Fruit fly (Drosophila melanogaster) whole organism, embryonic: Measurements from ENCODE around the gene CG33641.
A peak's percentile ranks its signal among the peaks of the same experiment; 100 is the strongest.

Source experiments
- CG15514 ChIP-seq: fragments of 200-800 bp; sonication (Bioruptor generic); optimal IDR thresholded peaks from 3 replicates; lab custom pipeline; 2017; ENCODE audit warnings: missing biosample characterization, missing genetic modification characterization, mild to moderate bottlenecking, moderate library complexity, missing genetic modification reagents
- CG16813 ChIP-seq: fragments of 200-800 bp; sonication (Bioruptor generic); IDR thresholded peaks from 3 replicates; pipeline ENCODE4 v1.3.6; 2022; ENCODE audit warnings: missing biosample characterization, missing genetic modification characterization; ENCODE audit not compliant: partially characterized antibody
- CG17802 ChIP-seq: fragments of 200-800 bp; sonication (Bioruptor generic); optimal IDR thresholded peaks from 2 replicates; lab custom pipeline; 2018; ENCODE audit warnings: missing biosample characterization, mild to moderate bottlenecking, missing genetic modification characterization, moderate library complexity
- CG18262 ChIP-seq: fragments of 200-800 bp; optimal IDR thresholded peaks from 3 replicates; lab custom pipeline; 2019; ENCODE audit warnings: missing biosample characterization, mild to moderate bottlenecking, missing genetic modification characterization, moderate library complexity
- CG18619 ChIP-seq: fragments of 200-800 bp; sonication (Bioruptor generic); optimal IDR thresholded peaks from 3 replicates; lab custom pipeline; 2017; ENCODE audit warnings: missing biosample characterization, mild to moderate bottlenecking, missing genetic modification characterization
- CG30403 ChIP-seq: fragments of 200-800 bp; sonication (Bioruptor generic); optimal IDR thresholded peaks from 3 replicates; lab custom pipeline; 2016; ENCODE audit warnings: missing biosample characterization, missing genetic modification characterization
- CG31441 ChIP-seq: fragments of 200-800 bp; sonication (Bioruptor generic); IDR thresholded peaks from 2 replicates; pipeline ENCODE4 v1.3.6; 2022; ENCODE audit warnings: missing biosample characterization, missing genetic modification characterization
- CG3995 ChIP-seq: fragments of 200-800 bp; sonication (Bioruptor generic); optimal IDR thresholded peaks from 3 replicates; lab custom pipeline; 2016; ENCODE audit warnings: missing biosample characterization, missing genetic modification characterization
- CG43689 ChIP-seq: fragments of 200-800 bp; sonication (Bioruptor generic); IDR thresholded peaks from 2 replicates; pipeline ENCODE4 v1.3.6; 2022; ENCODE audit warnings: missing biosample characterization, missing genetic modification characterization
- CG4404 ChIP-seq: fragments of 200-800 bp; sonication (Bioruptor generic); IDR thresholded peaks from 2 replicates; pipeline ENCODE4 v1.3.6; 2022; ENCODE audit warnings: missing biosample characterization, missing genetic modification characterization
- CG6791 ChIP-seq: fragments of 200-800 bp; sonication (Bioruptor generic); IDR thresholded peaks from 3 replicates; pipeline ENCODE4 v1.3.6; 2022; ENCODE audit warnings: missing biosample characterization, missing genetic modification characterization; ENCODE audit not compliant: partially characterized antibody
- CG8765 ChIP-seq: fragments of 200-800 bp; sonication (Bioruptor generic); IDR thresholded peaks from 2 replicates; pipeline ENCODE4 v1.3.6; 2022; ENCODE audit warnings: missing biosample characterization, missing genetic modification characterization
- D ChIP-seq, 2 experiments: fragments of 200-800 bp in 1 of 2; fragments of >200 bp in 1 of 2; sonication (Bioruptor generic) in 1 of 2; optimal IDR thresholded peaks; 2 replicates in 1 of 2; 3 replicates in 1 of 2; lab custom pipeline; 2017; ENCODE audit warnings: mild to moderate bottlenecking in 1 of 2, missing biosample characterization in 1 of 2, missing genetic modification characterization in 1 of 2, missing genetic modification reagents in 1 of 2
- Deaf1 ChIP-seq: fragments of 200-800 bp; optimal IDR thresholded peaks from 3 replicates; lab custom pipeline; 2019; ENCODE audit warnings: missing biosample characterization, mild to moderate bottlenecking, missing genetic modification characterization, moderate library complexity
- Doc3 ChIP-seq: fragments of 200-800 bp; sonication (Bioruptor generic); IDR thresholded peaks from 3 replicates; pipeline ENCODE4 v1.3.6; 2022; ENCODE audit warnings: missing biosample characterization, missing genetic modification characterization; ENCODE audit not compliant: partially characterized antibody
- Dp ChIP-seq: fragments of 200-800 bp; sonication (Bioruptor generic); optimal IDR thresholded peaks from 2 replicates; lab custom pipeline; 2018; ENCODE audit warnings: missing biosample characterization, mild to moderate bottlenecking, missing genetic modification characterization, moderate library complexity
- Dref ChIP-seq: fragments of 200-800 bp; sonication (Bioruptor generic); IDR thresholded peaks from 2 replicates; pipeline ENCODE4 v1.3.6; 2022; ENCODE audit warnings: missing biosample characterization, missing genetic modification characterization
- E2f1 ChIP-seq: fragments of 200-800 bp; sonication (Bioruptor generic); IDR thresholded peaks from 2 replicates; pipeline ENCODE4 v1.3.6; 2022; ENCODE audit warnings: missing biosample characterization, missing genetic modification characterization
- Lim3 ChIP-seq: fragments of 200-800 bp; sonication (Bioruptor generic); IDR thresholded peaks from 2 replicates; pipeline ENCODE4 v1.3.6; 2022; ENCODE audit warnings: missing biosample characterization, missing genetic modification characterization
- MBD-R2 ChIP-seq: fragments of 200-800 bp; sonication (Bioruptor generic); IDR thresholded peaks from 2 replicates; pipeline ENCODE4 v1.3.6; 2022; ENCODE audit warnings: missing biosample characterization, missing genetic modification characterization
- NC2α ChIP-seq: fragments of 200-800 bp; sonication (Bioruptor generic); optimal IDR thresholded peaks from 2 replicates; lab custom pipeline; 2016; ENCODE audit warnings: missing biosample characterization, missing genetic modification characterization
- Nf-YC ChIP-seq: fragments of 200-800 bp; optimal IDR thresholded peaks from 3 replicates; lab custom pipeline; 2019; ENCODE audit warnings: missing biosample characterization, mild to moderate bottlenecking, missing genetic modification characterization, moderate library complexity
- Oli ChIP-seq: fragments of 200-800 bp; sonication (Bioruptor generic); optimal IDR thresholded peaks from 2 replicates; lab custom pipeline; 2018; ENCODE audit warnings: missing biosample characterization, mild to moderate bottlenecking, missing genetic modification characterization, moderate library complexity
- Spps ChIP-seq: fragments of 200-800 bp; sonication (Bioruptor generic); optimal IDR thresholded peaks from 2 replicates; lab custom pipeline; 2018; ENCODE audit warnings: missing biosample characterization, mild to moderate bottlenecking, missing genetic modification characterization
- Usf ChIP-seq: fragments of 200-800 bp; sonication (Bioruptor generic); optimal IDR thresholded peaks from 2 replicates; lab custom pipeline; 2017; ENCODE audit warnings: missing genotype, missing biosample characterization, missing genetic modification characterization
- Xrp1 ChIP-seq: fragments of 200-800 bp; sonication (Bioruptor generic); IDR thresholded peaks from 2 replicates; pipeline ENCODE4 v1.3.6; 2022; ENCODE audit warnings: missing biosample characterization, missing genetic modification characterization
- bbx ChIP-seq: fragments of 200-800 bp; sonication (Bioruptor generic); IDR thresholded peaks from 2 replicates; pipeline ENCODE4 v1.3.6; 2022; ENCODE audit warnings: missing biosample characterization, missing genetic modification characterization; ENCODE audit not compliant: partially characterized antibody
- da ChIP-seq: fragments of 200-800 bp; sonication (Bioruptor generic); optimal IDR thresholded peaks from 2 replicates; lab custom pipeline; 2016; ENCODE audit warnings: missing biosample characterization, missing genetic modification characterization
- ham ChIP-seq: fragments of 200-800 bp; sonication (Bioruptor generic); IDR thresholded peaks from 2 replicates; pipeline ENCODE4 v1.3.6; 2022; ENCODE audit warnings: missing biosample characterization, missing genetic modification characterization
- lab ChIP-seq: fragments of 200-800 bp; sonication (Bioruptor generic); optimal IDR thresholded peaks from 3 replicates; lab custom pipeline; 2017; ENCODE audit warnings: missing biosample characterization, missing genetic modification characterization, mild to moderate bottlenecking, moderate library complexity, missing genetic modification reagents
- lola ChIP-seq, 3 experiments: fragments of >200 bp in 2 of 3; fragments of 200-800 bp in 1 of 3; sonication (Bioruptor generic) in 1 of 3; optimal IDR thresholded peaks; 2 replicates each; lab custom pipeline; 2017 to 2019; ENCODE audit warnings: missing biosample characterization in 3 of 3, missing genetic modification characterization in 3 of 3, mild to moderate bottlenecking in 1 of 3, moderate library complexity in 1 of 3
- luna ChIP-seq: fragments of 200-800 bp; sonication (Bioruptor generic); optimal IDR thresholded peaks from 2 replicates; lab custom pipeline; 2016; ENCODE audit warnings: missing biosample characterization, missing genetic modification characterization
- peb ChIP-seq: fragments of 200-800 bp; sonication (Bioruptor generic); IDR thresholded peaks from 2 replicates; pipeline ENCODE4 v1.3.6; 2022; ENCODE audit warnings: missing biosample characterization, missing genetic modification characterization
- rib ChIP-seq: fragments of 200-800 bp; sonication (Bioruptor generic); IDR thresholded peaks from 2 replicates; pipeline ENCODE4 v1.3.6; 2022; ENCODE audit warnings: missing biosample characterization, missing genetic modification characterization
- tin ChIP-seq: fragments of 200-800 bp; sonication (Bioruptor generic); optimal IDR thresholded peaks from 3 replicates; lab custom pipeline; 2016; ENCODE audit warnings: missing biosample characterization, missing genetic modification characterization
- wdn ChIP-seq: fragments of 200-800 bp; sonication (Bioruptor generic); IDR thresholded peaks from 2 replicates; pipeline ENCODE4 v1.3.6; 2022; ENCODE audit warnings: missing biosample characterization, missing genetic modification characterization
- z ChIP-seq: fragments of 200-800 bp; sonication (Bioruptor generic); IDR thresholded peaks from 3 replicates; pipeline ENCODE4 v1.3.6; 2022; ENCODE audit warnings: missing biosample characterization, missing genetic modification characterization

The CG33641 gene

dm6 chr2L:13571791-13572451, 43.1 kb downstream of the CG33641 start (continued):
- TF ChIP-seq peb (GFP tag; lab: Robert Waterston, UW) (no peak), D (optimal IDR thresholded peaks at IDR 0.05; lab: Kevin White, UChicago) (no peak), D (GFP tag; optimal IDR thresholded peaks at IDR 0.05; lab: Kevin White, UChicago) (no peak), CG6791 (GFP tag; lab: Robert Waterston, UW) (no peak), Usf (no peak), MBD-R2 (GFP tag; lab: Robert Waterston, UW) (no peak), tin (GFP tag; lab: Kevin White, UChicago) (no peak), CG3995 (GFP tag; lab: Kevin White, UChicago) (no peak), Deaf1 (tag; lab: Kevin White, UChicago) (no peak), Oli (peak; percentile 26), CG18262 (peak; percentile 46), CG31441 (GFP tag; lab: Robert Waterston, UW) (peak; percentile 72), lab (GFP tag; lab: Kevin White, UChicago) (peak; percentile 4), CG15514 (GFP tag; lab: Kevin White, UChicago) (no peak), rib (GFP tag; lab: Robert Waterston, UW) (no peak), CG16813 (GFP tag; lab: Robert Waterston, UW) (no peak), Nf-YC (tag; lab: Kevin White, UChicago) (no peak), wdn (no peak), bbx (GFP tag; lab: Robert Waterston, UW) (no peak), CG4404 (no peak), NC2α (GFP tag; lab: Kevin White, UChicago) (no peak), Dp (GFP tag; lab: Kevin White, UChicago) (no peak), luna (no peak), Xrp1 (peak; percentile 14; the same call in 1 of the 2 replicates), Dref (GFP tag; lab: Robert Waterston, UW) (no peak), CG8765 (GFP tag; lab: Robert Waterston, UW) (no peak), CG30403 (GFP tag; lab: Kevin White, UChicago) (peak; percentile 5), lola (GFP tag; optimal IDR thresholded peaks at IDR 0.05; lab: Kevin White, UChicago) (no peak), Spps (tag; lab: Kevin White, UChicago) (no peak), CG18619 (peak; percentile 12), ham (GFP tag; lab: Robert Waterston, UW) (no peak), Lim3 (no peak), CG17802 (no peak), Doc3 (GFP tag; lab: Robert Waterston, UW) (no peak), da (GFP tag; lab: Kevin White, UChicago) (no peak), z (GFP tag; lab: Robert Waterston, UW) (no peak), E2f1 (GFP tag; lab: Robert Waterston, UW) (peak; percentile 19; the same call in 1 of the 2 replicates), CG43689 (no peak)
